Worm (Caenorhabditis elegans): ENCODE data around the gene ptd-2.

The ptd-2 gene

ce11 chrV:9243171-9243996 lies 6.6 kb upstream of the ptd-2 start, which contains the start of gene glo-4:
Gene glo-4 (minus strand): TSS chrV:9243221.
- TF ChIP-seq Y53G8AR.9 (GFP tag; conservative IDR thresholded peaks at IDR 0.05) (peak; percentile 71; the same call in 1 of the 2 replicates), dpl-1 (GFP tag; optimal IDR thresholded peaks at IDR 0.05) (peak; percentile 56), efl-1 (GFP tag; optimal IDR thresholded peaks at IDR 0.05) (peak; percentile 71), lin-35 (GFP tag; optimal IDR thresholded peaks at IDR 0.05) (peak in 1 of 3 experiments; percentile 81), egl-44 (GFP tag; IDR thresholded peaks at IDR 0.05) (no peak), rcor-1 (GFP tag; IDR thresholded peaks at IDR 0.05) (peak; percentile 49; the same call in 1 of the 2 replicates), F23B12.7 (tag; optimal IDR thresholded peaks at IDR 0.05; ENCODE audit: insufficient read depth) (no peak), madf-3 (GFP tag; IDR thresholded peaks at IDR 0.05) (0 out of 2 replicates have a peak, but pooled peaks have one; percentile 71), egrh-3 (GFP tag; IDR thresholded peaks at IDR 0.05) (no peak), ceh-27 (GFP tag; optimal IDR thresholded peaks at IDR 0.05) (peak; percentile 47), lin-40 (tag; optimal IDR thresholded peaks at IDR 0.05) (peak; percentile 68), madf-6 (GFP tag; IDR thresholded peaks at IDR 0.05) (peak; percentile 73), hmg-1.2 (GFP tag; IDR thresholded peaks at IDR 0.05) (peak; percentile 69), nhr-27 (tag; optimal IDR thresholded peaks at IDR 0.05) (no peak), pbrm-1 (GFP tag; IDR thresholded peaks at IDR 0.05) (0 out of 2 replicates have a peak, but pooled peaks have one; percentile 54), mes-4 (tag; optimal IDR thresholded peaks at IDR 0.05) (no peak), ama-1 (optimal IDR thresholded peaks at IDR 0.05) (no peak), ama-1 (GFP tag; optimal IDR thresholded peaks at IDR 0.05) (no peak), attf-6 (GFP tag; IDR thresholded peaks at IDR 0.05) (no peak), let-607 (tag; optimal IDR thresholded peaks at IDR 0.05) (peak in 1 of 2 experiments; percentile 3), nhr-80 (tag; optimal IDR thresholded peaks at IDR 0.05) (peak; percentile 62), ztf-18 (tag; optimal IDR thresholded peaks at IDR 0.05) (peak; percentile 91), madf-8 (GFP tag; conservative IDR thresholded peaks at IDR 0.05) (peak; percentile 50), ekl-4 (GFP tag; IDR thresholded peaks at IDR 0.05) (peak; percentile 24; the same call in 1 of the 2 replicates), aptf-2 (GFP tag; conservative IDR thresholded peaks at IDR 0.05) (no peak), gei-17 (GFP tag; optimal IDR thresholded peaks at IDR 0.05) (no peak), akir-1 (GFP tag; optimal IDR thresholded peaks at IDR 0.05) (no peak), atf-7 (tag; optimal IDR thresholded peaks at IDR 0.05) (no peak), snpc-4 (GFP tag; optimal IDR thresholded peaks at IDR 0.05) (no peak), snpc-4 (tag; optimal IDR thresholded peaks at IDR 0.05) (peak in 1 of 4 experiments; percentile 11)

ce11 chrV:9246260-9246659 lies 3.8 kb upstream of the ptd-2 start, which contains the start of gene aat-2:
Gene aat-2 (minus strand): TSS chrV:9246360.
- no peak for TF ChIP-seq Y53G8AR.9 (GFP tag; conservative IDR thresholded peaks at IDR 0.05)
- TF ChIP-seq hsf-1 (GFP tag; IDR thresholded peaks at IDR 0.05): no peak
- no peak for TF ChIP-seq nhr-120 (GFP tag; IDR thresholded peaks at IDR 0.05)
- TF ChIP-seq let-607 (tag; optimal IDR thresholded peaks at IDR 0.05): no peak
- TF ChIP-seq F49E8.2 (tag; optimal IDR thresholded peaks at IDR 0.05; ENCODE audit: insufficient read depth): no peak
- TF ChIP-seq nfya-2 (GFP tag; IDR thresholded peaks at IDR 0.05): no peak
- TF ChIP-seq ceh-40 (GFP tag; IDR thresholded peaks at IDR 0.05): no peak
- no peak for TF ChIP-seq hlh-26 (GFP tag; conservative IDR thresholded peaks at IDR 0.05)
- TF ChIP-seq ztf-22 (GFP tag; optimal IDR thresholded peaks at IDR 0.05): no peak

All from whole organism, young adult.